Fruit fly (Drosophila melanogaster): ENCODE measurements around the gene CG11911.

The CG11911 gene

DNA sequence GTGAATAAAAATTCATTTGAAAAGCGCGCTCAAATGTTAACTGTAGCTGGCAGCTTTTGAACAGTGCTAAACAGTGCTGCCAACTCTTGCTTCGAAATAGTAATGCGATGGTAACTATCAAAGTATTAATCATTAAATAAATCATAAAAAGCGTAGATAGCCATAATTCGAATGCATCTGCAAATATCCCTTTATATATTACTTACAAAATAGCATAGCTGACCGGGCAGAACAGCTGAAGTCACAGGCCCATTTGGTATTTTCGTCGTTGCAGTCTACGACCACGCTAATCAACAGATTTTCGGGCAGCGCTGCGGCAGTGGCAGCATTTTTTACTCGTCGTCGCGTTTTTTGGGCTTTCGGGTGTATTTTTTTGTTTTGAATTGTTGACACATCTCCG is 15.4 kb downstream of the CG11911 start, which contains the start of gene Plc21C:
TSS of gene Plc21C (plus strand) at position 290 of the 400 bp plus-strand sequence.
- TF ChIP-seq Gug (GFP tag; IDR thresholded peaks at IDR 0.05): no peak
- TF ChIP-seq Hr39 (GFP tag; optimal IDR thresholded peaks at IDR 0.05): peak; percentile 55
- TF ChIP-seq pdm3 (GFP tag; optimal IDR thresholded peaks at IDR 0.05): no peak
- no peak for TF ChIP-seq salr (GFP tag; optimal IDR thresholded peaks at IDR 0.05)
- TF ChIP-seq lz (GFP tag; optimal IDR thresholded peaks at IDR 0.05): peak; percentile 43
- TF ChIP-seq CG4318 (GFP tag; optimal IDR thresholded peaks at IDR 0.05): no peak
- no peak for TF ChIP-seq CG6854 (GFP tag; optimal IDR thresholded peaks at IDR 0.05)
- TF ChIP-seq CG8119 (GFP tag; IDR thresholded peaks at IDR 0.05): no peak
- no peak for TF ChIP-seq spab (GFP tag; optimal IDR thresholded peaks at IDR 0.05)
- peak; percentile 67 for TF ChIP-seq Sox14 (GFP tag; optimal IDR thresholded peaks at IDR 0.05)
- no peak for TF ChIP-seq CG10669 (GFP tag; optimal IDR thresholded peaks at IDR 0.05)
- no peak for TF ChIP-seq CG32006 (GFP tag; optimal IDR thresholded peaks at IDR 0.05)
- peak; percentile 57 for TF ChIP-seq Eip75B (GFP tag; optimal IDR thresholded peaks at IDR 0.05)
- no peak for TF ChIP-seq vri (GFP tag; optimal IDR thresholded peaks at IDR 0.05)
- TF ChIP-seq CG6276 (GFP tag; optimal IDR thresholded peaks at IDR 0.05): no peak
- peak; percentile 2 for TF ChIP-seq Ets96B (tag; optimal IDR thresholded peaks at IDR 0.05)
- TF ChIP-seq CG10631 (GFP tag; optimal IDR thresholded peaks at IDR 0.05): peak; percentile 34
- no peak for TF ChIP-seq Hr38 (GFP tag; optimal IDR thresholded peaks at IDR 0.05)
- TF ChIP-seq Sox15 (GFP tag; optimal IDR thresholded peaks at IDR 0.05): peak; percentile 2
- TF ChIP-seq dsx (GFP tag; optimal IDR thresholded peaks at IDR 0.05; ENCODE audit: poor library complexity, severe bottlenecking): peak; percentile 29
- peak; percentile 91 for TF ChIP-seq CG6808 (GFP tag; optimal IDR thresholded peaks at IDR 0.05)
- no peak for TF ChIP-seq CG34406 (GFP tag; optimal IDR thresholded peaks at IDR 0.05)
- no peak for TF ChIP-seq dac (GFP tag; optimal IDR thresholded peaks at IDR 0.05)
- TF ChIP-seq CG11762 (GFP tag; optimal IDR thresholded peaks at IDR 0.05; ENCODE audit: insufficient read depth): no peak
- TF ChIP-seq Met (GFP tag; optimal IDR thresholded peaks at IDR 0.05): peak; percentile 4
- TF ChIP-seq fd59A (GFP tag; optimal IDR thresholded peaks at IDR 0.05): no peak
- TF ChIP-seq achi (GFP tag; optimal IDR thresholded peaks at IDR 0.05): no peak
- no peak for TF ChIP-seq CG6163 (GFP tag; IDR thresholded peaks at IDR 0.05)
- no peak for TF ChIP-seq CG1621 (tag; optimal IDR thresholded peaks at IDR 0.05)
- TF ChIP-seq CG16779 (tag; optimal IDR thresholded peaks at IDR 0.05): peak; percentile 34
- peak; percentile 76 for TF ChIP-seq svp (GFP tag)
- no peak for TF ChIP-seq fkh (GFP tag; optimal IDR thresholded peaks at IDR 0.05)
- peak; percentile 37 for TF ChIP-seq CG3919 (GFP tag; optimal IDR thresholded peaks at IDR 0.05)
- TF ChIP-seq fd85E (GFP tag; optimal IDR thresholded peaks at IDR 0.05): no peak
- TF ChIP-seq CG8319 (GFP tag; optimal IDR thresholded peaks at IDR 0.05): no peak
- TF ChIP-seq esn (GFP tag; optimal IDR thresholded peaks at IDR 0.05): peak; percentile 51
- TF ChIP-seq Ets21C (GFP tag; optimal IDR thresholded peaks at IDR 0.05): peak; percentile 47
- no peak for TF ChIP-seq CG8632 (GFP tag; optimal IDR thresholded peaks at IDR 0.05)
- TF ChIP-seq Eip93F (GFP tag; optimal IDR thresholded peaks at IDR 0.05): peak; percentile 45
- no peak for TF ChIP-seq ss (GFP tag; optimal IDR thresholded peaks at IDR 0.05)
- no peak for TF ChIP-seq Blimp-1 (GFP tag; optimal IDR thresholded peaks at IDR 0.05)
- TF ChIP-seq Eip78C (GFP tag): peak; percentile 77
- peak; percentile 40 for TF ChIP-seq Hr4 (GFP tag; optimal IDR thresholded peaks at IDR 0.05)
- TF ChIP-seq acj6 (GFP tag; optimal IDR thresholded peaks at IDR 0.05): peak; percentile 39
- peak; percentile 41 for TF ChIP-seq cyc (GFP tag; optimal IDR thresholded peaks at IDR 0.05)
- TF ChIP-seq eg (GFP tag; IDR thresholded peaks at IDR 0.05): no peak
- no peak for TF ChIP-seq CG11294 (GFP tag; IDR thresholded peaks at IDR 0.05)
- TF ChIP-seq Smox (GFP tag; optimal IDR thresholded peaks at IDR 0.05): peak; percentile 43
- no peak for TF ChIP-seq Lpt (GFP tag; optimal IDR thresholded peaks at IDR 0.05)
- TF ChIP-seq CG31627 (GFP tag; optimal IDR thresholded peaks at IDR 0.05): peak; percentile 61
- peak; percentile 33 for TF ChIP-seq Sox102F (GFP tag; optimal IDR thresholded peaks at IDR 0.05)
- peak; percentile 2 for TF ChIP-seq CG11902 (GFP tag; optimal IDR thresholded peaks at IDR 0.05)
- TF ChIP-seq topi (GFP tag; optimal IDR thresholded peaks at IDR 0.05): peak; percentile 39
